Worm (Caenorhabditis elegans): ENCODE results near the gene Y62F5A.9.

DNA sequence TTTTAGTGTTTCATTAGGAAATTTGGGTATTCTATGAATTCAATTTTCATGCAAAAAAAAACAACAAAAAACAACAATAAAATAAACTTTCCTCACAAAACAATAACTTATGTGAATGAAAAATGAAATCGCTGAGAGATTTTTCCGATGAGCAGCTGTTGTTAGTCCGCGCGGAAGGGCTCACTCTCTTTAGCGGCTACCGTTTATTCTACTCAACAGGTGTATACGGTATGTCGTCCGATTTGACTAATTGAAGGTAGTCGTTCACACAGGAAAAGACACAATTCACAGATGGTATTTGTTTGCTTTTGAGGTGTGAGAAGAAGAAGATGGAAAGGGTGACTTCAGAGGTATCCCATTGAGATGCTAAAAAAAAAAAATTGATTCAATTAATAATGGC lies 30.0 kb upstream of the Y62F5A.9 start:
- no peak for TF ChIP-seq snpc-4 (tag; optimal IDR thresholded peaks at IDR 0.05)
- TF ChIP-seq blmp-1 (tag; optimal IDR thresholded peaks at IDR 0.05), result no peak
- TF ChIP-seq nhr-237 (tag; optimal IDR thresholded peaks at IDR 0.05), result no peak
- TF ChIP-seq ceh-83 (GFP tag; optimal IDR thresholded peaks at IDR 0.05), result no peak
- TF ChIP-seq bed-3 (GFP tag; optimal IDR thresholded peaks at IDR 0.05), result no peak
- TF ChIP-seq ztf-11 (tag; optimal IDR thresholded peaks at IDR 0.05), result no peak
- TF ChIP-seq pha-4 (tag; optimal IDR thresholded peaks at IDR 0.05), result no peak
- TF ChIP-seq ces-1 (GFP tag; optimal IDR thresholded peaks at IDR 0.05), result no peak
- no peak for TF ChIP-seq nhr-12 (tag; optimal IDR thresholded peaks at IDR 0.05)
- no peak for TF ChIP-seq cnd-1 (tag; optimal IDR thresholded peaks at IDR 0.05)
